Fruit fly (Drosophila melanogaster) Kc167 (cell line): ENCODE data around the gene Fancm.

Experiments used
- h ChIP-seq: fragments of >200 bp; optimal IDR thresholded peaks from 3 replicates; lab custom pipeline; 2018; ENCODE audit warnings: missing external identifiers
- psq ChIP-seq: fragments of >200 bp; optimal IDR thresholded peaks from 2 replicates; lab custom pipeline; 2017; ENCODE audit warnings: missing external identifiers

DNA sequence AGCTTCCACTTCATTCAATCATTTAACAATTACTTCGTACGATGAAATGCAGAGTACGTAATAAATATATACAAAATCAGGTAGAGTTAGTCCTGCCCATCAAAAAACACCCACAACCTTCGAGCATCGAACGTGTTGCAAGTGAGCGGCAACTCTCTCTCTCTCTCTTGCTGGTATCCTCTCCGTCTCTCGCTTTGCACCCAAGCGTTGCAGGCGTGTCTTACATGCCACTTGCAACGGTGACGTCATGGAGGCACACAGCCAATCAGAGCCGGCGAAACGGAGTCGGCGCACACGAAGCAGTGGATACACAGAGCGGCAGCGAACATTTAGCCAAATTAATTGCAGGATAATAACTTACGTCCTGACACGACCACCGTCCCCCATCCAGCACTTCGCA, 22.2 kb upstream of the Fancm start:
- TF ChIP-seq h (lab: Kevin White, UChicago) (no peak), psq (lab: Kevin White, UChicago) (no peak)
